Worm (Caenorhabditis elegans) whole organism, L1 larva: ENCODE measurements around the gene K07H8.11.

Experiments
- ama-1 ChIP-seq: fragments of 150-350 bp; optimal IDR thresholded peaks from 2 replicates; lab custom pipeline; 2014
- egl-13 ChIP-seq: sonication (generic microtip); optimal IDR thresholded peaks from 2 replicates; lab custom pipeline; 2016; ENCODE audit warnings: missing genotype, missing genetic modification reagents, missing genetic modification characterization, missing compliant biosample characterization
- lin-39 ChIP-seq: fragments of 150-350 bp; optimal IDR thresholded peaks from 2 replicates; lab custom pipeline; 2014; ENCODE audit warnings: missing biosample characterization, missing genetic modification reagents, missing genetic modification characterization
- nhr-77 ChIP-seq: fragments of 150-350 bp; optimal IDR thresholded peaks from 2 replicates; lab custom pipeline; 2014; ENCODE audit warnings: missing biosample characterization, missing genetic modification characterization
- rnt-1 ChIP-seq: sonication (generic microtip); optimal IDR thresholded peaks from 2 replicates; lab custom pipeline; 2016; ENCODE audit warnings: mild to moderate bottlenecking, missing genetic modification characterization, moderate library complexity, missing compliant biosample characterization
- skn-1 ChIP-seq: fragments of 150-350 bp; optimal IDR thresholded peaks from 2 replicates; lab custom pipeline; 2014; ENCODE audit warnings: missing biosample characterization, missing genetic modification characterization
- unc-62 ChIP-seq: fragments of 150-350 bp; optimal IDR thresholded peaks from 2 replicates; lab custom pipeline; 2014; ENCODE audit warnings: missing biosample characterization, missing genetic modification reagents, missing genetic modification characterization
- unc-86 ChIP-seq: sonication (generic microtip); optimal IDR thresholded peaks from 2 replicates; lab custom pipeline; 2016; ENCODE audit warnings: missing genetic modification characterization, missing compliant biosample characterization
- ztf-11 ChIP-seq, 2 experiments: sonication (generic microtip); optimal IDR thresholded peaks; 2 replicates each; lab custom pipeline; 2016 to 2017; ENCODE audit warnings: missing genetic modification characterization in 2 of 2, missing biosample characterization in 1 of 2, missing compliant biosample characterization in 1 of 2

ce11 chrIV:8266024-8266949 lies 8.8 kb downstream of the K07H8.11 start:
- TF ChIP-seq ama-1 (lab: Kevin White, UChicago) (no peak), rnt-1 (tag; lab: Kevin White, UChicago) (no peak), ztf-11 (tag; optimal IDR thresholded peaks at IDR 0.05; lab: Kevin White, UChicago) (no peak), nhr-77 (no peak), unc-62 (GFP tag; lab: Kevin White, UChicago) (no peak), egl-13 (no peak), lin-39 (tag; lab: Kevin White, UChicago) (no peak), skn-1 (no peak), unc-86 (tag; lab: Kevin White, UChicago) (no peak)
